Worm (Caenorhabditis elegans): ENCODE data around the gene CD4.11.

DNA sequence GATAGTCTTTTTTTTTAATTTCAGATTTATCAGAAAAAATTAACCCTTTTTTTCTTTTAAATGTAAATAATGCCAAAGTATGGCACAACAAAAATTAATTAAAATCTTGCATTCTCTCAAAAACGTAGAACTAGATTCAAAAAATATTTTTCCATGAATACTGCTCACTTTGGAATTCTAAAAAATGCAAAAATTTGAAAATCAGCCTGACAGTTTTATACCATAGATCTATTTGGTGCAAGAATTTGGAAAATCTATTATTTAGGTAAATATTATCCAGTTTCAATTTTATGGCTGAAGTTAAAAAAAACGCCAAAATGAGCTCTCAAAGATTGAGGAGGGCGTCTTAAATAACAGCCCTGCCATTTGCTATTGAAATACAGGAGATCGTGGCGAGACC lies 5.3 kb upstream of the CD4.11 start:
- TF ChIP-seq let-526 (GFP tag; IDR thresholded peaks at IDR 0.05) (no peak), pha-4 (tag; optimal IDR thresholded peaks at IDR 0.05) (no peak), F49E8.2 (tag; optimal IDR thresholded peaks at IDR 0.05; ENCODE audit: insufficient read depth) (no peak), ztf-6 (GFP tag; IDR thresholded peaks at IDR 0.05) (no peak), zfh-2 (GFP tag; conservative IDR thresholded peaks at IDR 0.05) (no peak), nfya-2 (GFP tag; IDR thresholded peaks at IDR 0.05) (no peak), unc-62 (GFP tag; optimal IDR thresholded peaks at IDR 0.05) (no peak), ceh-40 (GFP tag; IDR thresholded peaks at IDR 0.05) (no peak), die-1 (tag; optimal IDR thresholded peaks at IDR 0.05) (no peak), nhr-90 (tag; optimal IDR thresholded peaks at IDR 0.05) (no peak), B0035.1 (tag; optimal IDR thresholded peaks at IDR 0.05) (no peak)
